Worm (Caenorhabditis elegans) whole organism, mixed stage, embryonic: ENCODE measurements around the gene pgl-2.

Experiments
- ces-1 ChIP-seq: fragments of 150-350 bp; optimal IDR thresholded peaks from 2 replicates; lab custom pipeline; 2014; ENCODE audit warnings: missing biosample characterization, missing genetic modification reagents, missing genetic modification characterization
- pha-4 ChIP-seq: fragments of 150-350 bp; optimal IDR thresholded peaks from 2 replicates; lab custom pipeline; 2018; ENCODE audit warnings: missing biosample characterization, missing genetic modification reagents, missing genetic modification characterization
- unc-39 ChIP-seq: fragments of 150-350 bp; optimal IDR thresholded peaks from 2 replicates; lab custom pipeline; 2014; ENCODE audit warnings: missing biosample characterization, missing genetic modification characterization
- unc-62 ChIP-seq: fragments of 150-350 bp; optimal IDR thresholded peaks from 2 replicates; lab custom pipeline; 2014; ENCODE audit warnings: missing biosample characterization, missing genetic modification reagents, missing genetic modification characterization

DNA sequence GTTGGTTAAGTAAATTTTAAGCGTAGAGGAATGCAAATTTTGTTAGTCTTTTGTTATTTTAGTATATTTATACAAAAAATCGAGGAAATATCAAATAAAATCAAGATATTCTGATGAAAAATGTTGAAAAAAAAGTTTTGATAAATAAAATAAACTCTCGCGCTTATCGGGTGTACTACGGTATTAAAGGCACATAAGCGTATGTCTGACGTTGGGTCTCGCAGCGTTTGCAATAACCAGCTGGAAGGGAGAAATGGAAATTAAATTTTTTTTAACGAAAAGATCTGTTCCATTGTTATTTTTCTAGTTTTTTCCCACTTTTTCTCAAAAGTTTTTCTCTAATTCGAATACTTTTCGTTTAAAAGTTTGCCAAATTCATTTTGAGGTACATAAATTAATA is 13.9 kb upstream of the pgl-2 start:
- TF ChIP-seq pha-4 (tag; lab: Kevin White, UChicago) = no peak
- TF ChIP-seq unc-62 (GFP tag; lab: Kevin White, UChicago) = no peak
- no peak for TF ChIP-seq ces-1 (GFP tag; lab: Kevin White, UChicago)
- no peak for TF ChIP-seq unc-39 (tag; lab: Kevin White, UChicago)
